Worm (Caenorhabditis elegans): ENCODE measurements around the gene M88.3.

Gene M88.3

ce11 chrIII:4568455-4568854, 23.6 kb upstream of the M88.3 start, which contains the start of gene idhg-1 (continued):
- peak; percentile 61; the same call in 1 of the 2 replicates for TF ChIP-seq hmg-1.1 (GFP tag; IDR thresholded peaks at IDR 0.05)
- TF ChIP-seq nhr-48 (tag; optimal IDR thresholded peaks at IDR 0.05), result peak; percentile 31
- no peak for TF ChIP-seq Y5F2A.4 (GFP tag; optimal IDR thresholded peaks at IDR 0.05)

- TF ChIP-seq nhr-25 (tag; optimal IDR thresholded peaks at IDR 0.05; ENCODE audit: borderline replicate concordance, insufficient read depth) (no peak), zfp-2 (tag; optimal IDR thresholded peaks at IDR 0.05) (no peak), attf-4 (tag; optimal IDR thresholded peaks at IDR 0.05) (no peak), mxl-2 (GFP tag; conservative IDR thresholded peaks at IDR 0.05) (no peak), nhr-237 (tag; optimal IDR thresholded peaks at IDR 0.05) (no peak), lsy-2 (tag; optimal IDR thresholded peaks at IDR 0.05) (no peak), lin-29 (GFP tag; IDR thresholded peaks at IDR 0.05) (no peak), ceh-62 (tag; optimal IDR thresholded peaks at IDR 0.05) (no peak)
Measured at ce11 chrIII:4568030-4568429, 23.2 kb upstream of the M88.3 start, which contains the start of gene mlcd-1. Gene mlcd-1 (minus strand): TSS chrIII:4568130.

- TF ChIP-seq ZK546.5 (tag; optimal IDR thresholded peaks at IDR 0.05) (no peak), ceh-20 (GFP tag; IDR thresholded peaks at IDR 0.05) (no peak), dmd-6 (GFP tag; IDR thresholded peaks at IDR 0.05) (peak; percentile 28; the same call in 1 of the 2 replicates), nhr-28 (tag; optimal IDR thresholded peaks at IDR 0.05) (peak; percentile 60), lin-29 (GFP tag; IDR thresholded peaks at IDR 0.05) (no peak), unc-62 (GFP tag; optimal IDR thresholded peaks at IDR 0.05 in 1 of 2) (peak in 1 of 2 experiments; percentile 44), unc-62 (tag; optimal IDR thresholded peaks at IDR 0.05) (no peak), hmg-1.1 (GFP tag; IDR thresholded peaks at IDR 0.05) (peak; percentile 81), zag-1 (tag; optimal IDR thresholded peaks at IDR 0.05) (no peak), egl-27 (tag; optimal IDR thresholded peaks at IDR 0.05) (no peak), lsy-2 (tag; optimal IDR thresholded peaks at IDR 0.05) (peak; percentile 20 to 52), lim-7 (GFP tag; IDR thresholded peaks at IDR 0.05) (no peak), tag-97 (GFP tag; IDR thresholded peaks at IDR 0.05) (no peak), fkh-10 (GFP tag; optimal IDR thresholded peaks at IDR 0.05) (no peak), mes-2 (tag; optimal IDR thresholded peaks at IDR 0.05; ENCODE audit: poor library complexity, severe bottlenecking) (peak; percentile 48), attf-4 (tag; optimal IDR thresholded peaks at IDR 0.05) (no peak), nhr-6 (tag; optimal IDR thresholded peaks at IDR 0.05) (no peak), dve-1 (tag; optimal IDR thresholded peaks at IDR 0.05; ENCODE audit: insufficient read depth) (peak; percentile 54), lin-39 (tag; optimal IDR thresholded peaks at IDR 0.05) (no peak), madf-9 (GFP tag; conservative IDR thresholded peaks at IDR 0.05) (peak; percentile 32; the same call in 1 of the 2 replicates), aha-1 (tag) (peak; percentile 19), zip-2 (tag; optimal IDR thresholded peaks at IDR 0.05) (no peak), tra-1 (GFP tag; IDR thresholded peaks at IDR 0.05) (no peak), R02D3.7 (tag; optimal IDR thresholded peaks at IDR 0.05) (no peak), Y5F2A.4 (GFP tag; optimal IDR thresholded peaks at IDR 0.05) (no peak), skn-1 (tag; optimal IDR thresholded peaks at IDR 0.05) (no peak), nhr-11 (tag; optimal IDR thresholded peaks at IDR 0.05) (peak; percentile 15), hlh-11 (tag; optimal IDR thresholded peaks at IDR 0.05) (peak; percentile 89), sdz-12 (GFP tag; optimal IDR thresholded peaks at IDR 0.05) (no peak), T20F7.1 (GFP tag; optimal IDR thresholded peaks at IDR 0.05) (no peak), egl-43 (GFP tag; IDR thresholded peaks at IDR 0.05) (no peak), madf-5 (GFP tag; IDR thresholded peaks at IDR 0.05) (0 out of 4 replicates have a peak, but pooled peaks of 1 of the 2 experiments have one; percentile 29), ces-1 (GFP tag; optimal IDR thresholded peaks at IDR 0.05) (no peak), nhr-237 (tag; optimal IDR thresholded peaks at IDR 0.05) (no peak), F37D6.2 (tag; optimal IDR thresholded peaks at IDR 0.05) (no peak), ztf-11 (tag; optimal IDR thresholded peaks at IDR 0.05) (no peak), F49E8.2 (tag; optimal IDR thresholded peaks at IDR 0.05; ENCODE audit: borderline replicate concordance) (no peak), zfp-3 (GFP tag; conservative IDR thresholded peaks at IDR 0.05) (no peak), unc-39 (tag; optimal IDR thresholded peaks at IDR 0.05) (no peak), mxl-2 (GFP tag; conservative IDR thresholded peaks at IDR 0.05) (0 out of 2 replicates have a peak, but pooled peaks have one; percentile 35), snpc-1.2 (GFP tag; IDR thresholded peaks at IDR 0.05) (no peak)
Measured at ce11 chrIII:4562070-4562788, 17.4 kb upstream of the M88.3 start, which contains the start of gene pan-1. Gene pan-1 (plus strand): TSS chrIII:4562738.
